Worm (Caenorhabditis elegans) whole organism, L4 larva: ENCODE results near the gene mrps-11.
A peak's percentile ranks its signal among the peaks of the same experiment; 100 is the strongest.

ENCODE experiments used
- D1046.2 ChIP-seq: fragments of 200-800 bp; sonication (Bioruptor generic); IDR thresholded peaks from 2 replicates; pipeline ENCODE4 v1.3.6; 2022; ENCODE audit warnings: missing genetic modification characterization, missing compliant biosample characterization
- F44E2.7 ChIP-seq: fragments of 200-800 bp; sonication (Bioruptor generic); IDR thresholded peaks from 2 replicates; pipeline ENCODE4 v2.1.2; 2022; ENCODE audit warnings: missing genetic modification characterization, missing compliant biosample characterization
- R02D3.7 ChIP-seq: fragments of 150-350 bp; sonication (generic microtip); optimal IDR thresholded peaks from 3 replicates; lab custom pipeline; 2014; ENCODE audit warnings: missing biosample characterization, missing genetic modification characterization
- T20F7.1 ChIP-seq: fragments of 200-800 bp; sonication (Bioruptor generic); optimal IDR thresholded peaks from 2 replicates; lab custom pipeline; 2018; ENCODE audit warnings: mild to moderate bottlenecking, missing genetic modification characterization, missing compliant biosample characterization
- Y48G9A.11 ChIP-seq: fragments of 200-800 bp; sonication (Bioruptor generic); IDR thresholded peaks from 2 replicates; pipeline ENCODE4 v1.3.6; 2022; ENCODE audit warnings: missing genetic modification reagents, missing genetic modification characterization, missing compliant biosample characterization
- aha-1 ChIP-seq: fragments of 150-350 bp; peaks from one replicate; lab custom pipeline; 2014; ENCODE audit warnings: missing biosample characterization, missing genetic modification characterization
- aly-2 ChIP-seq: sonication (generic microtip); optimal IDR thresholded peaks from 2 replicates; lab custom pipeline; 2018; ENCODE audit warnings: missing biosample characterization, missing genetic modification characterization
- ceh-62 ChIP-seq: sonication (generic microtip); optimal IDR thresholded peaks from 2 replicates; lab custom pipeline; 2017; ENCODE audit warnings: missing biosample characterization, missing genetic modification characterization
- ceh-82 ChIP-seq: sonication (generic microtip); optimal IDR thresholded peaks from 2 replicates; lab custom pipeline; 2017; ENCODE audit warnings: missing biosample characterization, missing genetic modification characterization
- ctbp-1 ChIP-seq: fragments of 200-800 bp; sonication (Bioruptor generic); IDR thresholded peaks from 2 replicates; pipeline ENCODE4 v1.3.6; 2022; ENCODE audit warnings: missing genetic modification reagents, missing genetic modification characterization, missing compliant biosample characterization
- dmd-8 ChIP-seq: fragments of 200-800 bp; sonication (Bioruptor generic); IDR thresholded peaks from 2 replicates; pipeline ENCODE4 v1.3.6; 2022; ENCODE audit warnings: missing genetic modification characterization, missing compliant biosample characterization
- dpl-1 ChIP-seq: fragments of 150-350 bp; optimal IDR thresholded peaks from 2 replicates; lab custom pipeline; 2014; ENCODE audit warnings: missing biosample characterization, missing genetic modification reagents, missing genetic modification characterization
- dve-1 ChIP-seq: sonication (generic microtip); optimal IDR thresholded peaks from 2 replicates; lab custom pipeline; 2017; ENCODE audit warnings: antibody characterized with exemption, mild to moderate bottlenecking, missing genetic modification characterization, missing compliant biosample characterization; ENCODE audit not compliant: insufficient read depth
- egl-27 ChIP-seq: sonication (generic microtip); optimal IDR thresholded peaks from 3 replicates; lab custom pipeline; 2017; ENCODE audit warnings: missing biosample characterization, missing genetic modification reagents, missing genetic modification characterization
- egl-43 ChIP-seq: fragments of 200-800 bp; sonication (Bioruptor generic); IDR thresholded peaks from 2 replicates; pipeline ENCODE4 v1.3.6; 2022; ENCODE audit warnings: missing genetic modification reagents, missing genetic modification characterization, missing compliant biosample characterization
- hlh-11 ChIP-seq: fragments of 200-800 bp; sonication (Bioruptor generic); optimal IDR thresholded peaks from 2 replicates; lab custom pipeline; 2018; ENCODE audit warnings: mild to moderate bottlenecking, missing genetic modification characterization, missing compliant biosample characterization
- lim-7 ChIP-seq: fragments of 200-800 bp; sonication (Bioruptor generic); IDR thresholded peaks from 2 replicates; pipeline ENCODE4 v1.3.6; 2022; ENCODE audit warnings: missing genetic modification characterization, missing compliant biosample characterization
- madf-5 ChIP-seq, 2 experiments: fragments of 200-800 bp; sonication (Bioruptor generic); IDR thresholded peaks; 2 replicates each; pipeline ENCODE4 v1.3.6; 2022; ENCODE audit warnings: missing compliant biosample characterization in 2 of 2, missing genetic modification characterization in 2 of 2
- mes-2 ChIP-seq: sonication (generic microtip); optimal IDR thresholded peaks from 2 replicates; lab custom pipeline; 2016; ENCODE audit warnings: missing genotype, mild to moderate bottlenecking, missing genetic modification characterization, missing compliant biosample characterization; ENCODE audit not compliant: poor library complexity, severe bottlenecking
- nhr-111 ChIP-seq: fragments of 200-800 bp; sonication (Bioruptor generic); optimal IDR thresholded peaks from 2 replicates; lab custom pipeline; 2018; ENCODE audit warnings: mild to moderate bottlenecking, missing genetic modification characterization, missing compliant biosample characterization
- nhr-41 ChIP-seq: fragments of 200-800 bp; sonication (Bioruptor generic); IDR thresholded peaks from 2 replicates; pipeline ENCODE4 v1.3.6; 2022; ENCODE audit warnings: missing genetic modification reagents, missing genetic modification characterization, missing compliant biosample characterization
- nhr-6 ChIP-seq: fragments of 150-350 bp; optimal IDR thresholded peaks from 2 replicates; lab custom pipeline; 2014; ENCODE audit warnings: missing biosample characterization, missing genetic modification characterization
- php-3 ChIP-seq: fragments of 200-800 bp; sonication (Bioruptor generic); IDR thresholded peaks from 2 replicates; pipeline ENCODE4 v1.3.6; 2022; ENCODE audit warnings: missing genetic modification reagents, missing genetic modification characterization, missing compliant biosample characterization
- rbr-2 ChIP-seq: sonication (generic microtip); optimal IDR thresholded peaks from 2 replicates; lab custom pipeline; 2016; ENCODE audit warnings: missing genotype, missing genetic modification characterization, missing compliant biosample characterization
- set-16 ChIP-seq: fragments of 200-800 bp; sonication (Bioruptor generic); IDR thresholded peaks from 2 replicates; pipeline ENCODE4 v1.3.6; 2022; ENCODE audit warnings: missing genetic modification reagents, missing genetic modification characterization, missing compliant biosample characterization
- skn-1 ChIP-seq: fragments of 150-350 bp; optimal IDR thresholded peaks from 2 replicates; lab custom pipeline; 2014; ENCODE audit warnings: missing biosample characterization, missing genetic modification characterization
- spr-1 ChIP-seq: sonication (generic microtip); optimal IDR thresholded peaks from 2 replicates; lab custom pipeline; 2016; ENCODE audit warnings: mild to moderate bottlenecking, missing genetic modification characterization, missing compliant biosample characterization
- unc-62 ChIP-seq, 3 experiments: fragments of 150-350 bp in 1 of 3; sonication (generic microtip); optimal IDR thresholded peaks in 2 of 3; peaks in 1 of 3; 1 replicate in 1 of 3; 2 replicates in 2 of 3; lab custom pipeline; 2014 to 2017; ENCODE audit warnings: missing biosample characterization in 3 of 3, missing genetic modification characterization in 3 of 3, missing genetic modification reagents in 3 of 3, missing genotype in 1 of 3
- vab-7 ChIP-seq: fragments of 200-800 bp; sonication (Bioruptor generic); IDR thresholded peaks from 2 replicates; pipeline ENCODE4 v1.3.6; 2022; ENCODE audit warnings: missing genetic modification reagents, missing genetic modification characterization, missing compliant biosample characterization
- zag-1 ChIP-seq: fragments of 150-350 bp; optimal IDR thresholded peaks from 2 replicates; lab custom pipeline; 2014; ENCODE audit warnings: missing biosample characterization, missing genetic modification characterization
- ztf-11 ChIP-seq: fragments of 150-350 bp; optimal IDR thresholded peaks from 2 replicates; lab custom pipeline; 2014; ENCODE audit warnings: missing biosample characterization, missing genetic modification characterization
- ztf-7 ChIP-seq: fragments of 150-350 bp; optimal IDR thresholded peaks from 2 replicates; lab custom pipeline; 2014; ENCODE audit warnings: missing biosample characterization, missing genetic modification characterization

Gene mrps-11

DNA sequence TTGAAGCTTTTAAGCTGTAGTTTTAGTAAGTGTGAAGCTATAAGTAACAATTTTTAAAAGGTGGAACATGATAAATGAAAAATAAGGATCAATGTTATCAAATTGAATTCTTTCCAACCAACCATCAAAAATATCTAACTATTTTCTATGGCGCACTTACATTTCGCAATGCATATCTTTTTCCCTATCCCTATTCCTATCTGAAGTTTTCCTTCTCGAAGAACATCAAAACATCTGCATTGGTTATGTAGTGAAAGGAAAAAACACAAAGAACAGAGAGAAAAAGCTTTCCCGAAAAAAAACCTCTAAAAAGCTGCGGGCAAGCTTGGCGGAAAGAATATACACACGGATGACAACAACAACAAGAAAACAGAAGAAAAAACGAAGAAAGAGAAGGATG lies 33.8 kb downstream of the mrps-11 start (continued):
- TF ChIP-seq aha-1 (peak; percentile 68), egl-27 (tag; lab: Kevin White, UChicago) (no peak), nhr-111 (no peak), dve-1 (peak; percentile 16), spr-1 (no peak), dpl-1 (GFP tag; lab: Kevin White, UChicago) (no peak), skn-1 (tag; lab: Kevin White, UChicago) (no peak), D1046.2 (no peak), zag-1 (tag; lab: Kevin White, UChicago) (no peak), aly-2 (tag; lab: Kevin White, UChicago) (no peak), mes-2 (no peak), F44E2.7 (GFP tag; lab: Robert Waterston, UW) (no peak)

DNA sequence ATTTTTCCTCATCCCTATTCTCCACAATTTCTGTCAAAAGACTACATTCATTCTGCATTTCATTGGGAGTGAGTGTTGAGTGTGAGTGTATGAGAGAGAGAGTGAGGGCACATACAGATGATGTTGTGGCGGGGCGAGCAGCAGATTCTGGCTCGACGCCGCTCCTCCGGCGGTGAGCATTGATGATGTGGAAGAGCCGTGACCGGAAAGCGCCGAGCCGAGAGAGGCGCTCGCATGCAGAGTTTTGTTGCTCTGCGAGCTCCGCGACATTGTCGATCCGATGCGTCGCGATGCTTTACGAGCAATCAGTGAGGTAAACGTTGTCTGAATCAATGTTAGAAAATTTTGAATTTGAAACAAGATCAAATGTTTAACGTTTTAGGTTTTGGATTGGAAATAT lies 38.7 kb downstream of the mrps-11 start:
- TF ChIP-seq ztf-7 (tag; lab: Kevin White, UChicago): no peak
- TF ChIP-seq ctbp-1 (GFP tag; lab: Robert Waterston, UW): 0 out of 2 replicates have a peak, but pooled peaks have one; percentile 14
- TF ChIP-seq ceh-82 (tag; lab: Kevin White, UChicago): no peak
- TF ChIP-seq dmd-8: 0 out of 2 replicates have a peak, but pooled peaks have one; percentile 38
- peak; percentile 93 for TF ChIP-seq set-16 (GFP tag; lab: Robert Waterston, UW)
- TF ChIP-seq egl-43: peak; percentile 42; the same call in 1 of the 2 replicates
- TF ChIP-seq aha-1: peak; percentile 27

DNA sequence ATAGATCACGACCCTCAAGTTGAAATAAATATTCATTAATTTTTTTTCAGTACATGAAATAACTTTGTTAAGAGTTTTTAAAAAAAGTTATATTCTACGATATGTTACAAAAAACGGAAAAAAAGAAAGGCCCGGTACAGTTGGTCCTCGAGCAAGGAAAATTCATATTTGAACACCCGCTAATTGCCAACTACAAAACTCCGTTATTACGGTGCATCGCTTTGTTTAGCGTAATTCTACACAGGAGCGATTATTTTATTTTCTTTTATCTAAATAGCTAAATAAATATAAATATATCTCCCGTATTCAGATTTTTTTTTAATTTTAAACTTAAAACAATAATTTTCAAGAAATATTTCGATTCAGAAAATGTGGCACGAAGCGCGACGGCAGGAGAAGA lies 44.0 kb downstream of the mrps-11 start, which contains the start of gene F28C1.1:
Gene F28C1.1, plus strand, starts transcription at position 365 of the 400 bp plus-strand sequence.
- peak; percentile 93 for TF ChIP-seq T20F7.1 (GFP tag; lab: Kevin White, UChicago)
- TF ChIP-seq D1046.2: no peak
- TF ChIP-seq lim-7: no peak
- TF ChIP-seq ceh-62: no peak
- TF ChIP-seq zag-1 (tag; lab: Kevin White, UChicago): no peak
- TF ChIP-seq Y48G9A.11 (GFP tag; lab: Robert Waterston, UW): peak; percentile 92
- TF ChIP-seq ceh-82 (tag; lab: Kevin White, UChicago): no peak
- TF ChIP-seq nhr-41: no peak
- no peak for TF ChIP-seq madf-5 (GFP tag; IDR thresholded peaks at IDR 0.05; lab: Robert Waterston, UW)
- peak; percentile 55 for TF ChIP-seq nhr-6
- TF ChIP-seq vab-7 (GFP tag; lab: Robert Waterston, UW): no peak
- peak; percentile 16 for TF ChIP-seq R02D3.7 (tag; lab: Kevin White, UChicago)
- no peak for TF ChIP-seq php-3 (GFP tag; lab: Robert Waterston, UW)
- no peak for TF ChIP-seq unc-62 (GFP tag; optimal IDR thresholded peaks at IDR 0.05 in 1 of 2; lab: Kevin White, UChicago)
- TF ChIP-seq unc-62 (tag; optimal IDR thresholded peaks at IDR 0.05; lab: Kevin White, UChicago): no peak
- no peak for TF ChIP-seq nhr-111
- no peak for TF ChIP-seq rbr-2 (tag; lab: Kevin White, UChicago)
- peak; percentile 84 for TF ChIP-seq dpl-1 (GFP tag; lab: Kevin White, UChicago)
- TF ChIP-seq dve-1: no peak

DNA sequence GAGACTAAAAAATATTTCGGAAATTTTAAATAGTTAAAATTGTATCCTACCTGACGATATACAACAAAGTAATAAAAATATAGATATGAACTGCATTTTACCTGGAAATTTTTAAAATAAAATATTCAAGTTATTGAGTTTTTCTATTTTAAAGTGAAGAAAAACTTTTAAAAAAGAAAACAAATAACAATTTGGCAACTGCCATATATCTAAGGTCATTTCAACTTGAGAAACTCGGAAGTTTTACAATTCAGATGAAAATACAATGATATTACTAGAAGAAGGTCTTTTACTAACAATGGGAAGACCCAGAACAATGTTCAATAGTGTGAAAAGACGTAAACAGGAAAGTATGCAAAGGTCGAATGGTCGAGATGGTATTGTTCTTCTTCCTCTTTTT lies 44.5 kb downstream of the mrps-11 start, which contains the start of gene C54D10.10:
Gene C54D10.10, minus strand, starts transcription at position 101 of the 400 bp plus-strand sequence.
- TF ChIP-seq ztf-11 (no peak), hlh-11 (tag; lab: Kevin White, UChicago) (no peak)

DNA sequence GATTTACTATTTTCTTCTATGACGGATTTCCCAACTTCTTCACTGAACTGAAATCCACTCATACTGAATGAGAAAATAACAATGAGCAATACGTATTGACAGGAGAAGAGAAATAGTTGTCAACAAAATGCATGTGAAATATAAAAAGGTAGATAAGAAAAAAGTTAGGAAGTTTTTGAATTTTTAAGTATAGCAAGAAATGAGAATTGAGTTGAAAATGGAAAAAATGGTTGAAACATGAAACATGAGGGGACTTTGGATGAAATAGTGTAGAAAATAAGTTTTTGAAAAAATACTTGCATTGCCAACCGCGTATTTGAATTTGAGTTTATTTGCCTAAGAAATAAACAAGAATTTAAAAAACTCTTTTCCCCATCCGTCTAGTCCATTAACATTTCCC lies 47.5 kb downstream of the mrps-11 start, which contains the start of the genes pals-38 and C54D10.9:
Gene pals-38, minus strand, starts transcription at position 101 of the 400 bp plus-strand sequence.
Gene C54D10.9, plus strand, starts transcription at position 259 of the 400 bp plus-strand sequence.
- TF ChIP-seq dpl-1 (GFP tag; lab: Kevin White, UChicago) (no peak), php-3 (GFP tag; lab: Robert Waterston, UW) (no peak), dmd-8 (no peak), aha-1 (no peak)
